Worm (Caenorhabditis elegans) whole organism, L3 larva: ENCODE results near the gene K11D12.14.

Source experiments
- aly-2 ChIP-seq: fragments of 150-350 bp; optimal IDR thresholded peaks from 2 replicates; lab custom pipeline; 2014; ENCODE audit warnings: missing biosample characterization, missing genetic modification characterization
- ceh-82 ChIP-seq: fragments of 150-350 bp; optimal IDR thresholded peaks from 2 replicates; lab custom pipeline; 2014; ENCODE audit warnings: missing biosample characterization, missing genetic modification characterization
- elt-1 ChIP-seq: fragments of 150-350 bp; optimal IDR thresholded peaks from 2 replicates; lab custom pipeline; 2014; ENCODE audit warnings: missing biosample characterization, missing genetic modification characterization
- elt-3 ChIP-seq, 3 experiments: fragments of 150-350 bp in 1 of 3; sonication (generic microtip) in 2 of 3; optimal IDR thresholded peaks; 2 replicates in 2 of 3; 4 replicates in 1 of 3; lab custom pipeline; 2014 to 2017; ENCODE audit warnings: missing biosample characterization in 3 of 3, missing genetic modification characterization in 3 of 3
- fos-1 ChIP-seq: fragments of 150-350 bp; optimal IDR thresholded peaks from 2 replicates; lab custom pipeline; 2014; ENCODE audit warnings: missing biosample characterization, missing genetic modification characterization
- mdl-1 ChIP-seq: fragments of 150-350 bp; optimal IDR thresholded peaks from 2 replicates; lab custom pipeline; 2014; ENCODE audit warnings: missing biosample characterization, missing genetic modification characterization
- nfya-1 ChIP-seq: sonication (generic microtip); optimal IDR thresholded peaks from 2 replicates; lab custom pipeline; 2017; ENCODE audit warnings: missing genetic modification characterization, mild to moderate bottlenecking, missing compliant biosample characterization, antibody characterized with exemption, moderate library complexity; ENCODE audit not compliant: insufficient read depth
- nhr-77 ChIP-seq: fragments of 150-350 bp; optimal IDR thresholded peaks from 2 replicates; lab custom pipeline; 2014; ENCODE audit warnings: missing biosample characterization, missing genetic modification characterization
- pqm-1 ChIP-seq: fragments of 150-350 bp; optimal IDR thresholded peaks from 2 replicates; lab custom pipeline; 2017; ENCODE audit warnings: missing biosample characterization, missing genetic modification characterization, inconsistent platforms
- sea-2 ChIP-seq: fragments of 150-350 bp; sonication (generic microtip); optimal IDR thresholded peaks from 4 replicates; lab custom pipeline; 2014; ENCODE audit warnings: missing biosample characterization, missing genetic modification reagents, missing genetic modification characterization
- tbx-2 ChIP-seq: sonication (generic microtip); optimal IDR thresholded peaks from 2 replicates; lab custom pipeline; 2016; ENCODE audit warnings: mild to moderate bottlenecking, missing genetic modification characterization, missing compliant biosample characterization
- unc-39 ChIP-seq: sonication (generic microtip); optimal IDR thresholded peaks from 4 replicates; lab custom pipeline; 2017; ENCODE audit warnings: missing biosample characterization, missing genetic modification characterization
- unc-62 ChIP-seq: fragments of 150-350 bp; sonication (generic microtip); optimal IDR thresholded peaks from 4 replicates; lab custom pipeline; 2014; ENCODE audit warnings: missing biosample characterization, missing genetic modification reagents, missing genetic modification characterization
- ztf-11 ChIP-seq: fragments of 150-350 bp; optimal IDR thresholded peaks from 2 replicates; lab custom pipeline; 2014; ENCODE audit warnings: missing biosample characterization, missing genetic modification characterization

DNA sequence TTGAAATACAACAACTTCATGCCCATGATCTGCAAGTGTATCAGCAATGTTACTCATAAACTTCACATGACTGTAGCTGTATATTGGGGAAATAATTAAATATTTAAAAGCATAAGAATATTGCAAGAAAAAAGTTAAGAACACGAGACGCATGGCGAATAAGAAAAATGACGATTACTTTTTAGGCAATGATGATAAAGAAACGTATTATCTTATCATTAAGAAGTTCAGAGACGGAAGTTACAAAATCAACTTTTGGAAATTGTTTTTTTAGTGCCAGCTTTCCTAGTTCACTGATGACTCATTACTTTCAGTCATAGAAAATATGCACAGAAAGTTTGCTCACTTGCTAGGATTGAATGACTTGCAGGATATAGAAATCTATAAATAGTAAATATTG, 49.0 kb upstream of the K11D12.14 start, which contains the start of gene ugt-7:
- no peak for TF ChIP-seq mdl-1
- TF ChIP-seq nhr-77 (tag; lab: Kevin White, UChicago): no peak
- no peak for TF ChIP-seq sea-2 (GFP tag; lab: Kevin White, UChicago)
- no peak for TF ChIP-seq elt-1 (tag; lab: Kevin White, UChicago)
- no peak for TF ChIP-seq ztf-11 (tag; lab: Kevin White, UChicago)
- peak; percentile 27 for TF ChIP-seq pqm-1 (tag; lab: Kevin White, UChicago)
- no peak for TF ChIP-seq aly-2 (tag; lab: Kevin White, UChicago)
- no peak for TF ChIP-seq unc-62 (GFP tag; lab: Kevin White, UChicago)
- no peak for TF ChIP-seq elt-3 (tag; optimal IDR thresholded peaks at IDR 0.05; lab: Kevin White, UChicago)
- TF ChIP-seq ceh-82 (tag; lab: Kevin White, UChicago): no peak
- TF ChIP-seq fos-1 (tag; lab: Kevin White, UChicago): no peak
- TF ChIP-seq unc-39 (tag; lab: Kevin White, UChicago): no peak
- TF ChIP-seq tbx-2 (tag; lab: Kevin White, UChicago): no peak
- no peak for TF ChIP-seq nfya-1 (tag; lab: Kevin White, UChicago)
